Worm (Caenorhabditis elegans): ENCODE data around the gene F32A5.8.

The F32A5.8 gene

DNA sequence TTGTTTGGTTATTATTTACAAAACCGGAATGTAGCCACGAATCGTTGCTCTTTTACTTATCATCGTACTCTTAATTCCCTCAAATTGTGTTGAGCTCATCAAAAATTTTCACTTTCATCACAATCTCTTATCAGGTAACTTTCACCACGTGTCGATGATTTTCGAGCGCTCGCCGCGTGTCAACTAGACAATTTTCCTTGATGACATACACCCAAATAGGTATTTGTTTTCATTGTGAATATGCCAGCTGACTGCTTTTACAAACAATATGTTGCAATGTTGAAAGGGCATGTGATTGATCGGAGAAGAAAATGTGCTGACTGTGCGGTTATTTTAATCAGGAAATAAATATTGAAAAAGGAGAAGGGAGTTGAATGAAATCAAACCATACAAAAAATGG lies 8.8 kb downstream of the F32A5.8 start (continued):
- TF ChIP-seq egl-27 (tag; optimal IDR thresholded peaks at IDR 0.05) = no peak
- no peak for TF ChIP-seq ceh-62 (tag; optimal IDR thresholded peaks at IDR 0.05)
- no peak for TF ChIP-seq fos-1 (tag; optimal IDR thresholded peaks at IDR 0.05)
- no peak for TF ChIP-seq spr-1 (tag; optimal IDR thresholded peaks at IDR 0.05)
- TF ChIP-seq F10B5.3 (tag; optimal IDR thresholded peaks at IDR 0.05) = no peak
- no peak for TF ChIP-seq tra-1 (GFP tag; IDR thresholded peaks at IDR 0.05)
- TF ChIP-seq hlh-30 (tag; optimal IDR thresholded peaks at IDR 0.05; ENCODE audit: insufficient read depth) = peak; percentile 72
- no peak for TF ChIP-seq Y48G9A.11 (GFP tag; IDR thresholded peaks at IDR 0.05)
- TF ChIP-seq dmd-8 (GFP tag; IDR thresholded peaks at IDR 0.05) = no peak
- TF ChIP-seq saeg-2 (GFP tag; IDR thresholded peaks at IDR 0.05) = no peak
- peak; percentile 70 for TF ChIP-seq pqm-1 (tag; optimal IDR thresholded peaks at IDR 0.05)
- TF ChIP-seq dpl-1 (GFP tag; optimal IDR thresholded peaks at IDR 0.05) = no peak
- no peak for TF ChIP-seq arid-1 (GFP tag; conservative IDR thresholded peaks at IDR 0.05)
- no peak for TF ChIP-seq ztf-7 (tag; optimal IDR thresholded peaks at IDR 0.05)
- TF ChIP-seq nhr-77 (tag; optimal IDR thresholded peaks at IDR 0.05) = peak; percentile 71
- TF ChIP-seq F44E2.7 (GFP tag; IDR thresholded peaks at IDR 0.05) = no peak
- TF ChIP-seq lin-15B (tag; optimal IDR thresholded peaks at IDR 0.05) = no peak
- TF ChIP-seq nhr-41 (GFP tag; IDR thresholded peaks at IDR 0.05) = no peak
- TF ChIP-seq nhr-6 (tag; optimal IDR thresholded peaks at IDR 0.05) = no peak
- TF ChIP-seq lir-3 (tag; optimal IDR thresholded peaks at IDR 0.05) = no peak
- TF ChIP-seq snpc-1.2 (GFP tag; IDR thresholded peaks at IDR 0.05) = no peak
- no peak for TF ChIP-seq F26F4.8 (GFP tag; conservative IDR thresholded peaks at IDR 0.05)
- no peak for TF ChIP-seq T26A8.4 (GFP tag; IDR thresholded peaks at IDR 0.05)
- peak; percentile 48 for TF ChIP-seq mxl-3 (GFP tag; optimal IDR thresholded peaks at IDR 0.05)
- no peak for TF ChIP-seq mep-1 (tag; optimal IDR thresholded peaks at IDR 0.05)

- TF ChIP-seq ctbp-1 (GFP tag; IDR thresholded peaks at IDR 0.05) (no peak), egl-43 (GFP tag; IDR thresholded peaks at IDR 0.05) (no peak), dmd-6 (GFP tag; IDR thresholded peaks at IDR 0.05) (peak; percentile 95), nhr-28 (tag; optimal IDR thresholded peaks at IDR 0.05) (peak; percentile 52)
These were observed 13.9 kb downstream of the F32A5.8 start for ce11 chrII:7269783-7270182.

ce11 chrII:7272513-7272912 lies 16.6 kb downstream of the F32A5.8 start:
- TF ChIP-seq egl-43 (GFP tag; IDR thresholded peaks at IDR 0.05) (no peak), hlh-30 (tag; optimal IDR thresholded peaks at IDR 0.05; ENCODE audit: insufficient read depth) (peak; percentile 66), nhr-11 (tag; optimal IDR thresholded peaks at IDR 0.05) (no peak), nhr-28 (tag; optimal IDR thresholded peaks at IDR 0.05) (peak; percentile 55), ceh-62 (tag; optimal IDR thresholded peaks at IDR 0.05) (no peak), dmd-6 (GFP tag; IDR thresholded peaks at IDR 0.05) (peak; percentile 30; the same call in 1 of the 2 replicates), hlh-11 (tag; optimal IDR thresholded peaks at IDR 0.05) (peak; percentile 48), mxl-3 (GFP tag; optimal IDR thresholded peaks at IDR 0.05) (peak; percentile 15), fos-1 (tag; optimal IDR thresholded peaks at IDR 0.05) (no peak), nhr-48 (tag; optimal IDR thresholded peaks at IDR 0.05) (peak; percentile 58), unc-62 (GFP tag; optimal IDR thresholded peaks at IDR 0.05 in 1 of 2) (peak in 1 of 2 experiments; percentile 44), unc-62 (tag; optimal IDR thresholded peaks at IDR 0.05) (no peak), ctbp-1 (GFP tag; IDR thresholded peaks at IDR 0.05) (no peak), daf-19 (GFP tag; conservative IDR thresholded peaks at IDR 0.05) (no peak), nhr-25 (tag; optimal IDR thresholded peaks at IDR 0.05; ENCODE audit: borderline replicate concordance, insufficient read depth) (no peak), daf-16 (GFP tag; optimal IDR thresholded peaks at IDR 0.05) (no peak), daf-16 (tag; optimal IDR thresholded peaks at IDR 0.05) (peak; percentile 37), gei-8 (GFP tag; optimal IDR thresholded peaks at IDR 0.05) (no peak), php-3 (GFP tag; IDR thresholded peaks at IDR 0.05) (no peak), mdl-1 (tag; optimal IDR thresholded peaks at IDR 0.05) (peak in 1 of 2 experiments; percentile 51), nhr-76 (tag; optimal IDR thresholded peaks at IDR 0.05) (no peak), zag-1 (tag; optimal IDR thresholded peaks at IDR 0.05) (no peak)

Data from whole organism, L4 larva.